Fruit fly (Drosophila melanogaster): ENCODE data around the gene noi.

- TF ChIP-seq Blimp-1 (GFP tag; optimal IDR thresholded peaks at IDR 0.05) = no peak
- TF ChIP-seq CG18599 (GFP tag; optimal IDR thresholded peaks at IDR 0.05) = no peak
- TF ChIP-seq MTF-1 (GFP tag; optimal IDR thresholded peaks at IDR 0.05; ENCODE audit: borderline replicate concordance) = no peak
- no peak for TF ChIP-seq tio (GFP tag; optimal IDR thresholded peaks at IDR 0.05)
- TF ChIP-seq jing (GFP tag; optimal IDR thresholded peaks at IDR 0.05) = no peak
- TF ChIP-seq pan (optimal IDR thresholded peaks at IDR 0.05) = no peak
- TF ChIP-seq pan (GFP tag; optimal IDR thresholded peaks at IDR 0.05 in 1 of 2, IDR thresholded peaks at IDR 0.05 in 1 of 2) = no peak
- TF ChIP-seq sens (GFP tag) = no peak
- TF ChIP-seq CG15696 (tag; optimal IDR thresholded peaks at IDR 0.05) = no peak
Observed at dm6 chr3R:5622406-5622752, 31.1 kb upstream of the noi start.

All from whole organism, embryonic.